Worm (Caenorhabditis elegans) whole organism, mixed stage, embryonic: ENCODE results near the gene R02C2.7.

Experiments used
- bed-3 ChIP-seq: fragments of 200-800 bp; sonication (Bioruptor generic); optimal IDR thresholded peaks from 3 replicates; lab custom pipeline; 2018; ENCODE audit warnings: mild to moderate bottlenecking, missing genetic modification characterization, moderate library complexity, missing compliant biosample characterization
- ceh-43 ChIP-seq: fragments of 200-800 bp; sonication (Bioruptor generic); optimal IDR thresholded peaks from 2 replicates; lab custom pipeline; 2018; ENCODE audit warnings: mild to moderate bottlenecking, missing genetic modification characterization, moderate library complexity, missing compliant biosample characterization
- nhr-12 ChIP-seq: fragments of 150-350 bp; optimal IDR thresholded peaks from 2 replicates; lab custom pipeline; 2014; ENCODE audit warnings: missing biosample characterization, missing genetic modification characterization
- nhr-237 ChIP-seq: fragments of 150-350 bp; optimal IDR thresholded peaks from 2 replicates; lab custom pipeline; 2014; ENCODE audit warnings: missing biosample characterization, missing genetic modification characterization
- nhr-28 ChIP-seq: fragments of 150-350 bp; optimal IDR thresholded peaks from 2 replicates; lab custom pipeline; 2014; ENCODE audit warnings: missing biosample characterization, missing genetic modification characterization
- pha-4 ChIP-seq: fragments of 150-350 bp; optimal IDR thresholded peaks from 2 replicates; lab custom pipeline; 2018; ENCODE audit warnings: missing biosample characterization, missing genetic modification reagents, missing genetic modification characterization
- sem-2 ChIP-seq: fragments of 200-800 bp; sonication (Bioruptor generic); optimal IDR thresholded peaks from 2 replicates; lab custom pipeline; 2018; ENCODE audit warnings: mild to moderate bottlenecking, missing genetic modification characterization, missing compliant biosample characterization
- sptf-1 ChIP-seq: sonication (generic microtip); optimal IDR thresholded peaks from 2 replicates; lab custom pipeline; 2017; ENCODE audit warnings: mild to moderate bottlenecking, missing genetic modification characterization, moderate library complexity, missing compliant biosample characterization
- unc-39 ChIP-seq: fragments of 150-350 bp; optimal IDR thresholded peaks from 2 replicates; lab custom pipeline; 2014; ENCODE audit warnings: missing biosample characterization, missing genetic modification characterization
- unc-62 ChIP-seq: fragments of 150-350 bp; optimal IDR thresholded peaks from 2 replicates; lab custom pipeline; 2014; ENCODE audit warnings: missing biosample characterization, missing genetic modification reagents, missing genetic modification characterization
- zip-8 ChIP-seq: fragments of 150-350 bp; optimal IDR thresholded peaks from 2 replicates; lab custom pipeline; 2014; ENCODE audit warnings: missing biosample characterization, missing genetic modification characterization

DNA sequence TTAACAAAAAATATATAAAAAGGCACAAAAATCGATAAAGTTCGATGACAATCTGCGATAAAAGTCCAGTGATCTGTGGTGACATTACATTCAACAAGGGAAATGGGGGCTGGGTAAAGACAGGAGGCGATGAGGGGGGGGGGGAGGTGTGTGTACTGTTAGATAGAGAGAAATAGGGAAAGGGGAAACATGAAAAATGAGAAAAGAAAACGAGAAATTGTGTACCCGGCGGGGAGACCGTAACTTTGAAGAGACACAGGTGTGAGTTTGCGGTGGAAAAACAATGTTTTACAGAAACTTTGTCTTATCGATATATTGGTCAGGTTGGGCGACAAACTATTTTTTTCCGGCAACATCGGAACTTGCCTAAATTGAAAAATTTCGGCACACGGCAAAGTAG is 17.9 kb upstream of the R02C2.7 start:
- TF ChIP-seq nhr-28, result no peak
- no peak for TF ChIP-seq sptf-1 (tag; lab: Kevin White, UChicago)
- no peak for TF ChIP-seq sem-2 (GFP tag; lab: Kevin White, UChicago)
- TF ChIP-seq pha-4 (tag; lab: Kevin White, UChicago), result no peak
- no peak for TF ChIP-seq unc-39 (tag; lab: Kevin White, UChicago)
- TF ChIP-seq unc-62, result no peak
- TF ChIP-seq zip-8, result no peak
- no peak for TF ChIP-seq nhr-237 (tag; lab: Kevin White, UChicago)
- no peak for TF ChIP-seq bed-3
- TF ChIP-seq ceh-43 (GFP tag; lab: Kevin White, UChicago), result no peak
- TF ChIP-seq nhr-12, result no peak
